Fruit fly (Drosophila melanogaster) whole organism, embryonic: Measurements from ENCODE around the gene CG6465.

Experiments
- ATbp ChIP-seq: fragments of 200-800 bp; sonication (Bioruptor generic); optimal IDR thresholded peaks from 2 replicates; lab custom pipeline; 2017; ENCODE audit warnings: missing biosample characterization, mild to moderate bottlenecking, missing genetic modification characterization, missing genetic modification reagents
- Aef1 ChIP-seq: fragments of 200-800 bp; sonication (Bioruptor generic); IDR thresholded peaks from 3 replicates; pipeline ENCODE4 v1.3.6; 2022; ENCODE audit warnings: missing biosample characterization, missing genetic modification characterization
- Atf6 ChIP-seq: fragments of 200-800 bp; sonication (Bioruptor generic); IDR thresholded peaks from 2 replicates; pipeline ENCODE4 v1.3.6; 2022; ENCODE audit warnings: missing biosample characterization, missing genetic modification characterization
- Blimp-1 ChIP-seq: fragments of 200-800 bp; sonication (Bioruptor generic); optimal IDR thresholded peaks from 3 replicates; lab custom pipeline; 2018; ENCODE audit warnings: missing biosample characterization, missing genetic modification characterization, mild to moderate bottlenecking, moderate library complexity, missing genetic modification reagents
- CG10267 ChIP-seq: fragments of 200-800 bp; sonication (Bioruptor generic); optimal IDR thresholded peaks from 2 replicates; lab custom pipeline; 2018; ENCODE audit warnings: missing biosample characterization, mild to moderate bottlenecking, missing genetic modification characterization, moderate library complexity
- CG12155 ChIP-seq: fragments of 200-800 bp; sonication (Bioruptor generic); optimal IDR thresholded peaks from 3 replicates; lab custom pipeline; 2016; ENCODE audit warnings: missing biosample characterization, missing genetic modification characterization
- CG12391 ChIP-seq: fragments of 200-800 bp; sonication (Bioruptor generic); optimal IDR thresholded peaks from 3 replicates; lab custom pipeline; 2018; ENCODE audit warnings: missing biosample characterization, mild to moderate bottlenecking, missing genetic modification characterization, moderate library complexity
- CG13123 ChIP-seq: fragments of 200-800 bp; sonication (Bioruptor generic); optimal IDR thresholded peaks from 2 replicates; lab custom pipeline; 2016; ENCODE audit warnings: missing biosample characterization, missing genetic modification characterization
- CG13296 ChIP-seq: fragments of 200-800 bp; sonication (Bioruptor generic); optimal IDR thresholded peaks from 3 replicates; lab custom pipeline; 2018; ENCODE audit warnings: missing biosample characterization, mild to moderate bottlenecking, missing genetic modification characterization
- CG15514 ChIP-seq: fragments of 200-800 bp; sonication (Bioruptor generic); optimal IDR thresholded peaks from 3 replicates; lab custom pipeline; 2017; ENCODE audit warnings: missing biosample characterization, missing genetic modification characterization, mild to moderate bottlenecking, moderate library complexity, missing genetic modification reagents
- CG16779 ChIP-seq: fragments of 200-800 bp; sonication (Bioruptor generic); IDR thresholded peaks from 2 replicates; pipeline ENCODE4 v1.3.6; 2022; ENCODE audit warnings: missing biosample characterization, missing genetic modification characterization
- CG1832 ChIP-seq: fragments of 200-800 bp; sonication (Bioruptor generic); optimal IDR thresholded peaks from 2 replicates; lab custom pipeline; 2017; ENCODE audit warnings: missing biosample characterization, mild to moderate bottlenecking, missing genetic modification characterization, inconsistent platforms
- CG2875 ChIP-seq: fragments of 200-800 bp; sonication (Bioruptor generic); optimal IDR thresholded peaks from 2 replicates; lab custom pipeline; 2017; ENCODE audit warnings: missing biosample characterization, mild to moderate bottlenecking, missing genetic modification characterization, missing genetic modification reagents
- CG3407 ChIP-seq: fragments of 200-800 bp; sonication (Bioruptor generic); optimal IDR thresholded peaks from 2 replicates; lab custom pipeline; 2018; ENCODE audit warnings: missing biosample characterization, mild to moderate bottlenecking, missing genetic modification characterization
- CG34422 ChIP-seq: fragments of 200-800 bp; sonication (Bioruptor generic); IDR thresholded peaks from 3 replicates; pipeline ENCODE4 v1.3.6; 2022; ENCODE audit warnings: missing biosample characterization, missing genetic modification characterization
- CG42726 ChIP-seq: fragments of 200-800 bp; sonication (Bioruptor generic); IDR thresholded peaks from 2 replicates; pipeline ENCODE4 v1.3.6; 2022; ENCODE audit warnings: missing biosample characterization, missing genetic modification characterization; ENCODE audit not compliant: partially characterized antibody
- CG4424 ChIP-seq: fragments of 200-800 bp; sonication (Bioruptor generic); optimal IDR thresholded peaks from 3 replicates; lab custom pipeline; 2016; ENCODE audit warnings: missing biosample characterization, missing genetic modification characterization
- CG9797 ChIP-seq: fragments of 200-800 bp; sonication (Bioruptor generic); optimal IDR thresholded peaks from 3 replicates; lab custom pipeline; 2018; ENCODE audit warnings: missing biosample characterization, mild to moderate bottlenecking, missing genetic modification characterization
- CkIIα-i1 ChIP-seq: fragments of 200-800 bp; sonication (Bioruptor generic); IDR thresholded peaks from 2 replicates; pipeline ENCODE4 v1.3.6; 2022; ENCODE audit warnings: missing biosample characterization, missing genetic modification characterization
- Deaf1 ChIP-seq: fragments of 200-800 bp; optimal IDR thresholded peaks from 3 replicates; lab custom pipeline; 2019; ENCODE audit warnings: missing biosample characterization, mild to moderate bottlenecking, missing genetic modification characterization, moderate library complexity
- Ets65A ChIP-seq: fragments of 200-800 bp; sonication (Bioruptor generic); peaks from one replicate; lab custom pipeline; 2016; ENCODE audit warnings: missing biosample characterization, missing genetic modification characterization
- GATAe ChIP-seq: fragments of 200-800 bp; sonication (Bioruptor generic); conservative IDR thresholded peaks from 2 replicates; pipeline ENCODE4 v1.3.6; 2022; ENCODE audit warnings: missing biosample characterization, missing genetic modification characterization
- Hsf ChIP-seq: fragments of 200-800 bp; sonication (Bioruptor generic); optimal IDR thresholded peaks from 3 replicates; lab custom pipeline; 2016; ENCODE audit warnings: missing biosample characterization, missing genetic modification characterization
- Max ChIP-seq: fragments of 200-800 bp; sonication (Bioruptor generic); optimal IDR thresholded peaks from 2 replicates; lab custom pipeline; 2016; ENCODE audit warnings: missing biosample characterization, mild to moderate bottlenecking, missing genetic modification characterization
- Med ChIP-seq: fragments of 200-800 bp; sonication (Bioruptor generic); peaks from one replicate; lab custom pipeline; 2016; ENCODE audit warnings: missing biosample characterization, missing genetic modification characterization, mild to moderate bottlenecking, inconsistent platforms, moderate library complexity
- Mrtf ChIP-seq: fragments of 200-800 bp; sonication (Bioruptor generic); IDR thresholded peaks from 3 replicates; pipeline ENCODE4 v1.3.6; 2022; ENCODE audit warnings: missing biosample characterization, missing genetic modification characterization
- Nf-YA ChIP-seq: fragments of 200-800 bp; sonication (Bioruptor generic); IDR thresholded peaks from 2 replicates; pipeline ENCODE4 v1.3.6; 2022; ENCODE audit warnings: missing biosample characterization, missing genetic modification characterization
- abd-A ChIP-seq: fragments of 200-800 bp; sonication (Bioruptor generic); optimal IDR thresholded peaks from 3 replicates; lab custom pipeline; 2019; ENCODE audit warnings: missing biosample characterization, mild to moderate bottlenecking, missing genetic modification characterization, moderate library complexity
- amos ChIP-seq: fragments of 200-800 bp; sonication (Bioruptor generic); IDR thresholded peaks from 2 replicates; pipeline ENCODE4 v1.3.6; 2022; ENCODE audit warnings: missing biosample characterization, missing genetic modification characterization; ENCODE audit not compliant: partially characterized antibody
- aop ChIP-seq: fragments of 200-800 bp; sonication (Bioruptor generic); IDR thresholded peaks from 2 replicates; pipeline ENCODE4 v1.3.6; 2022; ENCODE audit warnings: missing biosample characterization, missing genetic modification characterization
- btn ChIP-seq: fragments of 200-800 bp; sonication (Bioruptor generic); optimal IDR thresholded peaks from 2 replicates; lab custom pipeline; 2016; ENCODE audit warnings: missing biosample characterization, missing genetic modification characterization
- cas ChIP-seq: fragments of 200-800 bp; sonication (Bioruptor generic); IDR thresholded peaks from 2 replicates; pipeline ENCODE4 v1.3.6; 2022; ENCODE audit warnings: missing biosample characterization, missing genetic modification characterization
- crp ChIP-seq, 2 experiments: fragments of 200-800 bp; sonication (Bioruptor generic); optimal IDR thresholded peaks; 2 replicates in 1 of 2; 3 replicates in 1 of 2; lab custom pipeline; 2017; ENCODE audit warnings: missing biosample characterization in 2 of 2, missing genetic modification characterization in 2 of 2, mild to moderate bottlenecking in 1 of 2, moderate library complexity in 1 of 2
- ewg ChIP-seq: fragments of 200-800 bp; sonication (Bioruptor generic); optimal IDR thresholded peaks from 3 replicates; lab custom pipeline; 2017; ENCODE audit warnings: mild to moderate bottlenecking, missing biosample characterization, missing genetic modification reagents, missing genetic modification characterization
- ftz-f1 ChIP-seq: fragments of 200-800 bp; sonication (Bioruptor generic); optimal IDR thresholded peaks from 2 replicates; lab custom pipeline; 2016; ENCODE audit warnings: missing biosample characterization, missing genetic modification characterization
- gce ChIP-seq: fragments of 200-800 bp; sonication (Bioruptor generic); IDR thresholded peaks from 3 replicates; pipeline ENCODE4 v1.3.6; 2022; ENCODE audit warnings: missing biosample characterization, missing genetic modification characterization
- gro ChIP-seq: fragments of 200-800 bp; sonication (Bioruptor generic); optimal IDR thresholded peaks from 2 replicates; lab custom pipeline; 2016; ENCODE audit warnings: missing biosample characterization, missing genetic modification characterization
- gsb ChIP-seq: fragments of 200-800 bp; sonication (Bioruptor generic); IDR thresholded peaks from 2 replicates; pipeline ENCODE4 v1.3.6; 2022; ENCODE audit warnings: missing biosample characterization, missing genetic modification characterization
- hth ChIP-seq: fragments of >200 bp; optimal IDR thresholded peaks from 2 replicates; lab custom pipeline; 2017; ENCODE audit warnings: inconsistent platforms
- klu ChIP-seq: fragments of 200-800 bp; sonication (Bioruptor generic); IDR thresholded peaks from 2 replicates; pipeline ENCODE4 v1.3.6; 2022; ENCODE audit warnings: missing biosample characterization, missing genetic modification characterization
- lola ChIP-seq, 3 experiments: fragments of >200 bp in 2 of 3; fragments of 200-800 bp in 1 of 3; sonication (Bioruptor generic) in 1 of 3; optimal IDR thresholded peaks; 2 replicates each; lab custom pipeline; 2017 to 2019; ENCODE audit warnings: missing biosample characterization in 3 of 3, missing genetic modification characterization in 3 of 3, mild to moderate bottlenecking in 1 of 3, moderate library complexity in 1 of 3
- pzg ChIP-seq: fragments of 200-800 bp; sonication (Bioruptor generic); optimal IDR thresholded peaks from 3 replicates; lab custom pipeline; 2018; ENCODE audit warnings: missing biosample characterization, mild to moderate bottlenecking, missing genetic modification characterization, moderate library complexity
- repo ChIP-seq: fragments of 200-800 bp; sonication (Bioruptor generic); optimal IDR thresholded peaks from 2 replicates; lab custom pipeline; 2016; ENCODE audit warnings: missing biosample characterization, missing genetic modification characterization
- shn ChIP-seq: fragments of 200-800 bp; sonication (Bioruptor generic); optimal IDR thresholded peaks from 3 replicates; lab custom pipeline; 2016; ENCODE audit warnings: missing biosample characterization, missing genetic modification characterization
- slou ChIP-seq: fragments of 200-800 bp; sonication (Bioruptor generic); optimal IDR thresholded peaks from 3 replicates; lab custom pipeline; 2016; ENCODE audit warnings: missing biosample characterization, missing genetic modification characterization
- slp2 ChIP-seq: fragments of 200-800 bp; sonication (Bioruptor generic); optimal IDR thresholded peaks from 2 replicates; lab custom pipeline; 2016; ENCODE audit warnings: missing biosample characterization, missing genetic modification characterization
- trem ChIP-seq: fragments of 200-800 bp; optimal IDR thresholded peaks from 3 replicates; lab custom pipeline; 2019; ENCODE audit warnings: missing biosample characterization, mild to moderate bottlenecking, missing genetic modification characterization, moderate library complexity
- vnd ChIP-seq: fragments of 200-800 bp; sonication (Bioruptor generic); IDR thresholded peaks from 3 replicates; pipeline ENCODE4 v1.3.6; 2022; ENCODE audit warnings: missing biosample characterization, missing genetic modification characterization; ENCODE audit not compliant: partially characterized antibody
- zfh2 ChIP-seq: fragments of 200-800 bp; sonication (Bioruptor generic); optimal IDR thresholded peaks from 2 replicates; lab custom pipeline; 2016; ENCODE audit warnings: missing biosample characterization, missing genetic modification characterization

Gene CG6465

dm6 chr3R:10680825-10681681 is 4.0 kb upstream of the CG6465 start, which contains the start of gene Phyhd1 (continued):
- TF ChIP-seq CG4424 (GFP tag; lab: Kevin White, UChicago) (peak; percentile 93), Nf-YA (GFP tag; lab: Robert Waterston, UW) (peak; percentile 94), CkIIα-i1 (GFP tag; lab: Robert Waterston, UW) (0 out of 2 replicates have a peak, but pooled peaks have one; percentile 50), aop (no peak), repo (GFP tag; lab: Kevin White, UChicago) (peak; percentile 95), crp (GFP tag; optimal IDR thresholded peaks at IDR 0.05; lab: Kevin White, UChicago) (peak in 1 of 2 experiments; percentile 57), slou (GFP tag; lab: Kevin White, UChicago) (peak; percentile 69), trem (tag; lab: Kevin White, UChicago) (peak; percentile 89), lola (GFP tag; optimal IDR thresholded peaks at IDR 0.05; lab: Kevin White, UChicago) (peak in 1 of 3 experiments; percentile 91), abd-A (tag; lab: Kevin White, UChicago) (peak; percentile 45), Atf6 (GFP tag; lab: Robert Waterston, UW) (peak; percentile 93), CG1832 (no peak), CG12155 (GFP tag; lab: Kevin White, UChicago) (peak; percentile 94), CG13296 (peak; percentile 83), pzg (GFP tag; lab: Kevin White, UChicago) (peak; percentile 21), Med (GFP tag; lab: Kevin White, UChicago) (peak; percentile 100), CG10267 (peak; percentile 87), gsb (GFP tag; lab: Robert Waterston, UW) (peak; percentile 88), hth (no peak), CG12391 (peak; percentile 95), CG15514 (GFP tag; lab: Kevin White, UChicago) (peak; percentile 91), Max (peak; percentile 97), ewg (peak; percentile 87), CG16779 (GFP tag; lab: Robert Waterston, UW) (peak; percentile 80), Blimp-1 (GFP tag; lab: Kevin White, UChicago) (peak; percentile 93), Aef1 (GFP tag; lab: Robert Waterston, UW) (peak; percentile 95), Ets65A (peak; percentile 98), Mrtf (GFP tag; lab: Robert Waterston, UW) (peak; percentile 91), Hsf (GFP tag; lab: Kevin White, UChicago) (peak; percentile 96), cas (GFP tag; lab: Robert Waterston, UW) (peak; percentile 79), CG34422 (peak; percentile 94), CG42726 (GFP tag; lab: Robert Waterston, UW) (no peak), klu (peak; percentile 89), amos (GFP tag; lab: Robert Waterston, UW) (no peak), Deaf1 (tag; lab: Kevin White, UChicago) (peak; percentile 79), CG9797 (GFP tag; lab: Kevin White, UChicago) (peak; percentile 21), CG2875 (GFP tag; lab: Kevin White, UChicago) (peak; percentile 94), gce (GFP tag; lab: Robert Waterston, UW) (peak; percentile 89), shn (GFP tag; lab: Kevin White, UChicago) (peak; percentile 93), ftz-f1 (GFP tag; lab: Kevin White, UChicago) (peak; percentile 34), slp2 (GFP tag; lab: Kevin White, UChicago) (peak; percentile 93), zfh2 (GFP tag; lab: Kevin White, UChicago) (peak; percentile 95), CG13123 (GFP tag; lab: Kevin White, UChicago) (peak; percentile 85), GATAe (GFP tag; lab: Robert Waterston, UW) (peak; percentile 87), vnd (GFP tag; lab: Robert Waterston, UW) (no peak), CG3407 (peak; percentile 93), btn (GFP tag; lab: Kevin White, UChicago) (peak; percentile 92), gro (peak; percentile 97), ATbp (GFP tag; lab: Kevin White, UChicago) (peak; percentile 97)
